Worm (Caenorhabditis elegans): ENCODE data around the gene atg-18.

DNA sequence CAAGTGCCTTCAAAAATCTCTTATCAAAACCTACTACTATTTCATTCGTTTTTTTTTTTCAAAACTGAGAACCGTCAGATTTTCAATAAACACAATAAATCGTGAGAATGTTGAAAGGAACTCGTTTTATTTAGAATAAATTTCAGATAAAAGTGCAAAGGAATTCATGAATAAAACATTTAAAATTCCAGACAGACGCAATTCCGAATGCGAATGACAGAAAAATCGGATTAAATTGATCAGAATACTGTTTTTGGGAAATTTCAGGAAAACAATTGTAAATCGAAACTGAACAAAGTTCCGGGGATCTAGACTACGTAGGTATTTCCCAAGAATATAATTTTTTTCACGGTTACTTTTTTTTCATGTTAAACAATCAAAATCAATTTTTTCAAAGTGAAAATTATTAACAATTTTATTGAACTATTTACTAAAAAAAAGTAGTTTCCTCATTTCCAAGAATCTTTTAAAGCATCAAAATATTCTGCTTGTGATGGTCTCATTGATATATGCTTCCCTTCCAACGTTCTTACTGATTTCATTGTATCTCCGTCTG, 40.5 kb upstream of the atg-18 start:
- TF ChIP-seq ztf-23 (GFP tag; IDR thresholded peaks at IDR 0.05) = no peak
- no peak for TF ChIP-seq T22C8.4 (GFP tag; IDR thresholded peaks at IDR 0.05)

Measured in whole organism, midembryonic.